Fruit fly (Drosophila melanogaster): ENCODE measurements around the gene CG5004.

- TF ChIP-seq Mad (GFP tag; optimal IDR thresholded peaks at IDR 0.05) (peak; percentile 56), CG6272 (GFP tag; IDR thresholded peaks at IDR 0.05) (peak; percentile 47; the same call in 1 of the 2 replicates), CG2712 (tag; optimal IDR thresholded peaks at IDR 0.05) (peak; percentile 76), CG12659 (GFP tag; optimal IDR thresholded peaks at IDR 0.05) (peak; percentile 75), dpn (GFP tag; optimal IDR thresholded peaks at IDR 0.05) (peak; percentile 54 to 81)
These were observed 16.3 kb downstream of the CG5004 start for dm6 chrX:17123545-17124203.

Data from whole organism, embryonic.